Worm (Caenorhabditis elegans) whole organism, L1 larva: ENCODE results near the gene C45G9.14.

ENCODE experiments used
- C04F5.9 ChIP-seq: sonication (generic microtip); optimal IDR thresholded peaks from 2 replicates; lab custom pipeline; 2016; ENCODE audit warnings: missing genetic modification characterization, missing compliant biosample characterization
- F16B12.6 ChIP-seq: fragments of 150-350 bp; optimal IDR thresholded peaks from 2 replicates; lab custom pipeline; 2014; ENCODE audit warnings: missing biosample characterization, missing genetic modification characterization
- alr-1 ChIP-seq: fragments of 200-800 bp; sonication (Bioruptor generic); optimal IDR thresholded peaks from 2 replicates; lab custom pipeline; 2018; ENCODE audit warnings: borderline replicate concordance, mild to moderate bottlenecking, missing genetic modification characterization, missing compliant biosample characterization
- blmp-1 ChIP-seq: fragments of 150-350 bp; optimal IDR thresholded peaks from 2 replicates; lab custom pipeline; 2014; ENCODE audit warnings: missing biosample characterization, missing genetic modification characterization
- ceh-8 ChIP-seq: fragments of 200-800 bp; sonication (Bioruptor generic); optimal IDR thresholded peaks from 2 replicates; lab custom pipeline; 2018; ENCODE audit warnings: mild to moderate bottlenecking, missing genetic modification characterization, moderate library complexity, missing compliant biosample characterization
- ceh-82 ChIP-seq, 3 experiments: fragments of 150-350 bp in 1 of 3; sonication (generic microtip) in 2 of 3; optimal IDR thresholded peaks; 2 replicates each; lab custom pipeline; 2014 to 2017; ENCODE audit warnings: missing biosample characterization in 3 of 3, missing genetic modification characterization in 3 of 3
- ceh-88 ChIP-seq: fragments of 200-800 bp; sonication (Bioruptor generic); IDR thresholded peaks from 2 replicates; pipeline ENCODE4 v1.3.6; 2022; ENCODE audit warnings: missing genetic modification characterization, missing compliant biosample characterization
- dsc-1 ChIP-seq: sonication (generic microtip); optimal IDR thresholded peaks from 2 replicates; lab custom pipeline; 2016; ENCODE audit warnings: mild to moderate bottlenecking, missing genetic modification characterization, missing compliant biosample characterization
- efl-1 ChIP-seq, 4 experiments: fragments of 150-350 bp; optimal IDR thresholded peaks in 3 of 4; peaks in 1 of 4; 1 replicate in 1 of 4; 2 replicates in 3 of 4; lab custom pipeline; 2014; ENCODE audit warnings: missing biosample characterization in 2 of 4, missing genetic modification characterization in 2 of 4, missing genetic modification reagents in 2 of 4
- efl-3 ChIP-seq: fragments of 200-800 bp; sonication (Bioruptor generic); optimal IDR thresholded peaks from 2 replicates; lab custom pipeline; 2018; ENCODE audit warnings: mild to moderate bottlenecking, missing genetic modification characterization, missing compliant biosample characterization
- egl-27 ChIP-seq, 2 experiments: fragments of 150-350 bp in 1 of 2; sonication (generic microtip); optimal IDR thresholded peaks; 3 replicates each; lab custom pipeline; 2017 to 2018; ENCODE audit warnings: missing biosample characterization in 2 of 2, missing genetic modification characterization in 2 of 2, missing genetic modification reagents in 2 of 2
- elt-2 ChIP-seq: sonication (generic microtip); optimal IDR thresholded peaks from 2 replicates; lab custom pipeline; 2016; ENCODE audit warnings: missing genetic modification characterization, mild to moderate bottlenecking, inconsistent platforms, missing compliant biosample characterization, missing genetic modification reagents
- fkh-4 ChIP-seq: sonication (generic microtip); optimal IDR thresholded peaks from 2 replicates; lab custom pipeline; 2016; ENCODE audit warnings: missing compliant biosample characterization, missing genetic modification characterization, borderline replicate concordance
- fkh-8 ChIP-seq: sonication (generic microtip); optimal IDR thresholded peaks from 2 replicates; lab custom pipeline; 2016; ENCODE audit warnings: mild to moderate bottlenecking, missing genetic modification characterization, missing compliant biosample characterization
- fos-1 ChIP-seq: fragments of 150-350 bp; optimal IDR thresholded peaks from 2 replicates; lab custom pipeline; 2014; ENCODE audit warnings: missing biosample characterization, missing genetic modification characterization
- grh-1 ChIP-seq: fragments of 200-800 bp; sonication (Bioruptor generic); IDR thresholded peaks from 2 replicates; pipeline ENCODE4 v1.3.6; 2022; ENCODE audit warnings: missing genetic modification reagents, missing genetic modification characterization, missing compliant biosample characterization
- hlh-17 ChIP-seq: fragments of 200-800 bp; sonication (Bioruptor generic); optimal IDR thresholded peaks from 2 replicates; lab custom pipeline; 2018; ENCODE audit warnings: missing genetic modification characterization, mild to moderate bottlenecking, missing compliant biosample characterization, moderate library complexity, borderline replicate concordance
- irx-1 ChIP-seq: sonication (generic microtip); optimal IDR thresholded peaks from 2 replicates; lab custom pipeline; 2016; ENCODE audit warnings: missing genetic modification characterization, missing compliant biosample characterization
- jun-1 ChIP-seq: fragments of 150-350 bp; optimal IDR thresholded peaks from 2 replicates; lab custom pipeline; 2014; ENCODE audit warnings: missing biosample characterization, missing genetic modification reagents, missing genetic modification characterization
- lin-14 ChIP-seq: fragments of 200-800 bp; sonication (Bioruptor generic); optimal IDR thresholded peaks from 2 replicates; lab custom pipeline; 2018; ENCODE audit warnings: mild to moderate bottlenecking, missing genetic modification characterization, moderate library complexity, missing compliant biosample characterization
- lin-35 ChIP-seq, 2 experiments: fragments of 150-350 bp; optimal IDR thresholded peaks; 2 replicates each; lab custom pipeline; 2014; ENCODE audit warnings: missing biosample characterization in 2 of 2, missing genetic modification characterization in 2 of 2, missing genetic modification reagents in 2 of 2
- lir-3 ChIP-seq: sonication (generic microtip); optimal IDR thresholded peaks from 2 replicates; lab custom pipeline; 2016; ENCODE audit warnings: mild to moderate bottlenecking, missing genetic modification characterization, moderate library complexity, missing compliant biosample characterization; ENCODE audit not compliant: poor library complexity
- mab-9 ChIP-seq: fragments of 200-800 bp; sonication (Bioruptor generic); IDR thresholded peaks from 2 replicates; pipeline ENCODE4 v1.3.6; 2022; ENCODE audit warnings: missing genetic modification reagents, missing genetic modification characterization, missing compliant biosample characterization
- mef-2 ChIP-seq: fragments of 150-350 bp; optimal IDR thresholded peaks from 2 replicates; lab custom pipeline; 2014; ENCODE audit warnings: missing biosample characterization, missing genetic modification characterization
- nhr-20 ChIP-seq: sonication (generic microtip); optimal IDR thresholded peaks from 2 replicates; lab custom pipeline; 2016; ENCODE audit warnings: mild to moderate bottlenecking, missing genetic modification characterization, missing compliant biosample characterization
- nhr-71 ChIP-seq: sonication (generic microtip); optimal IDR thresholded peaks from 2 replicates; lab custom pipeline; 2016; ENCODE audit warnings: mild to moderate bottlenecking, missing genetic modification characterization, moderate library complexity, missing compliant biosample characterization
- nhr-76 ChIP-seq: sonication (generic microtip); optimal IDR thresholded peaks from 2 replicates; lab custom pipeline; 2017; ENCODE audit warnings: missing biosample characterization, missing genetic modification characterization
- pax-3 ChIP-seq: fragments of 200-800 bp; sonication (Bioruptor generic); optimal IDR thresholded peaks from 2 replicates; lab custom pipeline; 2018; ENCODE audit warnings: mild to moderate bottlenecking, missing genetic modification characterization, moderate library complexity, missing compliant biosample characterization
- pqm-1 ChIP-seq: sonication (generic microtip); optimal IDR thresholded peaks from 3 replicates; lab custom pipeline; 2017; ENCODE audit warnings: missing biosample characterization, missing genetic modification characterization
- skn-1 ChIP-seq: fragments of 150-350 bp; optimal IDR thresholded peaks from 2 replicates; lab custom pipeline; 2014; ENCODE audit warnings: missing biosample characterization, missing genetic modification characterization
- snu-23 ChIP-seq: sonication (generic microtip); optimal IDR thresholded peaks from 2 replicates; lab custom pipeline; 2016; ENCODE audit warnings: missing genetic modification characterization, missing compliant biosample characterization
- tlp-1 ChIP-seq: fragments of 150-350 bp; optimal IDR thresholded peaks from 2 replicates; lab custom pipeline; 2014; ENCODE audit warnings: missing biosample characterization, missing genetic modification characterization
- unc-98 ChIP-seq: fragments of 200-800 bp; sonication (Bioruptor generic); IDR thresholded peaks from 2 replicates; pipeline ENCODE4 v1.3.6; 2022; ENCODE audit warnings: missing genetic modification characterization, missing compliant biosample characterization
- vab-15 ChIP-seq: sonication (generic microtip); optimal IDR thresholded peaks from 2 replicates; lab custom pipeline; 2017; ENCODE audit warnings: missing genotype, mild to moderate bottlenecking, missing genetic modification characterization, missing compliant biosample characterization
- ztf-4 ChIP-seq: fragments of 150-350 bp; optimal IDR thresholded peaks from 2 replicates; lab custom pipeline; 2014; ENCODE audit warnings: missing biosample characterization, missing genetic modification characterization

The C45G9.14 gene

ce11 chrIII:5047175-5047574 is 2.4 kb downstream of the C45G9.14 start, which contains the start of gene txbp-3 (continued):
- TF ChIP-seq egl-27 (tag; optimal IDR thresholded peaks at IDR 0.05; lab: Kevin White, UChicago): no peak
- TF ChIP-seq dsc-1 (tag; lab: Kevin White, UChicago): no peak
- no peak for TF ChIP-seq F16B12.6
- TF ChIP-seq mef-2 (tag; lab: Kevin White, UChicago): no peak
- TF ChIP-seq vab-15 (tag; lab: Kevin White, UChicago): no peak
- TF ChIP-seq grh-1: no peak
- TF ChIP-seq C04F5.9 (tag; lab: Kevin White, UChicago): no peak
- TF ChIP-seq lir-3: peak; percentile 43
- TF ChIP-seq ztf-4 (tag; lab: Kevin White, UChicago): no peak

- TF ChIP-seq ceh-82 (tag; optimal IDR thresholded peaks at IDR 0.05; lab: Kevin White, UChicago): no peak
- no peak for TF ChIP-seq pqm-1
- no peak for TF ChIP-seq fos-1 (tag; lab: Kevin White, UChicago)
- no peak for TF ChIP-seq irx-1 (tag; lab: Kevin White, UChicago)
- TF ChIP-seq tlp-1 (tag; lab: Kevin White, UChicago): no peak
- no peak for TF ChIP-seq nhr-71
- TF ChIP-seq fkh-8 (tag; lab: Kevin White, UChicago): no peak
- no peak for TF ChIP-seq skn-1 (tag; lab: Kevin White, UChicago)
- TF ChIP-seq nhr-20 (tag; lab: Kevin White, UChicago): no peak
- TF ChIP-seq C04F5.9 (tag; lab: Kevin White, UChicago): no peak
- no peak for TF ChIP-seq fkh-4 (tag; lab: Kevin White, UChicago)
- no peak for TF ChIP-seq ceh-8 (GFP tag; lab: Kevin White, UChicago)
- TF ChIP-seq, all 84 proteins: peak for 0
Observed at ce11 chrIII:5047740-5048139, 2.9 kb downstream of the C45G9.14 start, which contains the start of gene C45G9.5. Gene C45G9.5, plus strand, starts transcription at chrIII:5048117.

- no peak for TF ChIP-seq fkh-4 (tag; lab: Kevin White, UChicago)
- no peak for TF ChIP-seq mab-9
- no peak for TF ChIP-seq ceh-88
- no peak for TF ChIP-seq elt-2 (tag; lab: Kevin White, UChicago)
Observed at ce11 chrIII:5051949-5052348, 7.1 kb downstream of the C45G9.14 start, which contains the start of gene C45G9.15. Gene C45G9.15, minus strand, starts transcription at chrIII:5052049.

- TF ChIP-seq mef-2 (tag; lab: Kevin White, UChicago) (no peak), snu-23 (GFP tag; lab: Kevin White, UChicago) (no peak), mab-9 (no peak), efl-1 (optimal IDR thresholded peaks at IDR 0.05; lab: Kevin White, UChicago) (no peak), efl-1 (GFP tag; optimal IDR thresholded peaks at IDR 0.05 in 1 of 2; lab: Kevin White, UChicago) (no peak), nhr-76 (tag; lab: Kevin White, UChicago) (no peak), lin-14 (no peak), alr-1 (tag; lab: Kevin White, UChicago) (no peak), pqm-1 (no peak), pax-3 (tag; lab: Kevin White, UChicago) (no peak), jun-1 (tag; lab: Kevin White, UChicago) (no peak), efl-3 (GFP tag; lab: Kevin White, UChicago) (no peak), hlh-17 (GFP tag; lab: Kevin White, UChicago) (no peak), blmp-1 (tag; lab: Kevin White, UChicago) (no peak), unc-98 (GFP tag; lab: Robert Waterston, UW) (no peak), lin-35 (GFP tag; optimal IDR thresholded peaks at IDR 0.05; lab: Kevin White, UChicago) (no peak)
Observed at ce11 chrIII:5053541-5053940, 8.7 kb downstream of the C45G9.14 start, which contains the start of gene C45G9.8. Gene C45G9.8, minus strand, starts transcription at chrIII:5053641.
